Fruit fly (Drosophila melanogaster) whole organism, pupa: ENCODE results near the gene PAN3.
A peak's percentile ranks its signal among the peaks of the same experiment; 100 is the strongest.

Experiments used
- CG10348 ChIP-seq: fragments of 200-800 bp; sonication (Bioruptor generic); IDR thresholded peaks from 2 replicates; pipeline ENCODE4 v1.3.6; 2022; ENCODE audit warnings: missing biosample characterization, missing genetic modification characterization
- CG12605 ChIP-seq: fragments of 200-800 bp; sonication (Bioruptor generic); IDR thresholded peaks from 2 replicates; pipeline ENCODE4 v1.3.6; 2022; ENCODE audit warnings: missing biosample characterization, missing genetic modification characterization
- CG13204 ChIP-seq: fragments of 200-800 bp; sonication (Bioruptor generic); optimal IDR thresholded peaks from 2 replicates; lab custom pipeline; 2018; ENCODE audit warnings: missing biosample characterization, mild to moderate bottlenecking, missing genetic modification characterization, moderate library complexity
- CG14655 ChIP-seq: fragments of 200-800 bp; sonication (Bioruptor generic); optimal IDR thresholded peaks from 3 replicates; lab custom pipeline; 2017; ENCODE audit warnings: mild to moderate bottlenecking, missing biosample characterization, missing genetic modification reagents, missing genetic modification characterization
- CG15710 ChIP-seq: fragments of 200-800 bp; sonication (Bioruptor generic); optimal IDR thresholded peaks from 2 replicates; lab custom pipeline; 2018; ENCODE audit warnings: missing biosample characterization, mild to moderate bottlenecking, missing genetic modification characterization, moderate library complexity
- CG17806 ChIP-seq: fragments of 200-800 bp; sonication (Bioruptor generic); optimal IDR thresholded peaks from 2 replicates; lab custom pipeline; 2018; ENCODE audit warnings: missing biosample characterization, mild to moderate bottlenecking, missing genetic modification characterization, moderate library complexity
- CG32121 ChIP-seq: fragments of 200-800 bp; sonication (Bioruptor generic); IDR thresholded peaks from 2 replicates; pipeline ENCODE4 v1.3.6; 2022; ENCODE audit warnings: missing biosample characterization, missing genetic modification characterization
- CG34367 ChIP-seq: fragments of 200-800 bp; sonication (Bioruptor generic); optimal IDR thresholded peaks from 2 replicates; lab custom pipeline; 2018; ENCODE audit warnings: missing biosample characterization, mild to moderate bottlenecking, missing genetic modification characterization
- CG4496 ChIP-seq: fragments of 200-800 bp; sonication (Bioruptor generic); IDR thresholded peaks from 3 replicates; pipeline ENCODE4 v1.3.6; 2022; ENCODE audit warnings: missing biosample characterization, missing genetic modification characterization
- CG8159 ChIP-seq: fragments of 200-800 bp; sonication (Bioruptor generic); optimal IDR thresholded peaks from 3 replicates; lab custom pipeline; 2018; ENCODE audit warnings: missing biosample characterization, mild to moderate bottlenecking, missing genetic modification characterization, moderate library complexity
- CG8301 ChIP-seq: fragments of 200-800 bp; sonication (Bioruptor generic); optimal IDR thresholded peaks from 2 replicates; lab custom pipeline; 2018; ENCODE audit warnings: missing biosample characterization, mild to moderate bottlenecking, missing genetic modification characterization
- CG9948 ChIP-seq: fragments of 200-800 bp; sonication (Bioruptor generic); optimal IDR thresholded peaks from 2 replicates; lab custom pipeline; 2018; ENCODE audit warnings: missing biosample characterization, mild to moderate bottlenecking, missing genetic modification characterization, moderate library complexity
- D1 ChIP-seq: fragments of 200-800 bp; sonication (Bioruptor generic); optimal IDR thresholded peaks from 2 replicates; lab custom pipeline; 2018; ENCODE audit warnings: missing biosample characterization, mild to moderate bottlenecking, missing genetic modification characterization, moderate library complexity
- EcR ChIP-seq: fragments of 200-800 bp; sonication (Bioruptor generic); optimal IDR thresholded peaks from 3 replicates; lab custom pipeline; 2019; ENCODE audit warnings: missing biosample characterization, missing genetic modification characterization, mild to moderate bottlenecking, moderate library complexity, missing genetic modification reagents
- Ets98B ChIP-seq: fragments of 200-800 bp; sonication (Bioruptor generic); IDR thresholded peaks from 2 replicates; pipeline ENCODE4 v1.3.6; 2022; ENCODE audit warnings: missing biosample characterization, missing genetic modification characterization
- Pif1A ChIP-seq: fragments of 200-800 bp; sonication (Bioruptor generic); optimal IDR thresholded peaks from 3 replicates; lab custom pipeline; 2016; ENCODE audit warnings: missing biosample characterization, missing genetic modification characterization
- Pif1B ChIP-seq: fragments of 200-800 bp; sonication (Bioruptor generic); optimal IDR thresholded peaks from 3 replicates; lab custom pipeline; 2016; ENCODE audit warnings: missing biosample characterization, missing genetic modification characterization
- Snoo ChIP-seq: fragments of 200-800 bp; sonication (Bioruptor generic); optimal IDR thresholded peaks from 3 replicates; lab custom pipeline; 2017; ENCODE audit warnings: missing biosample characterization, mild to moderate bottlenecking, missing genetic modification characterization, inconsistent platforms
- fd96Ca ChIP-seq: fragments of 200-800 bp; sonication (Bioruptor generic); IDR thresholded peaks from 3 replicates; pipeline ENCODE4 v1.3.6; 2022; ENCODE audit warnings: missing biosample characterization, missing genetic modification characterization
- gl ChIP-seq: fragments of 200-800 bp; sonication (Bioruptor generic); optimal IDR thresholded peaks from 2 replicates; lab custom pipeline; 2018; ENCODE audit warnings: missing biosample characterization, mild to moderate bottlenecking, missing genetic modification characterization
- rn ChIP-seq: fragments of 200-800 bp; sonication (Bioruptor generic); IDR thresholded peaks from 2 replicates; pipeline ENCODE4 v1.3.6; 2022; ENCODE audit warnings: missing biosample characterization, missing genetic modification characterization

The PAN3 gene

dm6 chr3L:3070274-3071204, at the start of gene PAN3, which contains the start of gene CG32486:
TSS of gene PAN3 (plus strand) at chr3L:3071133.
TSS of gene CG32486 (minus strand) at chr3L:3070839.
- TF ChIP-seq fd96Ca (GFP tag; lab: Robert Waterston, UW) (peak; percentile 52; the same call in 1 of the 3 replicates), Pif1A (GFP tag; lab: Kevin White, UChicago) (no peak), rn (GFP tag; lab: Robert Waterston, UW) (no peak), CG14655 (GFP tag; lab: Kevin White, UChicago) (no peak), CG4496 (GFP tag; lab: Robert Waterston, UW) (0 out of 3 replicates have a peak, but pooled peaks have one; percentile 48), gl (tag; lab: Kevin White, UChicago) (peak; percentile 10), Snoo (tag; lab: Kevin White, UChicago) (no peak), CG8159 (tag; lab: Kevin White, UChicago) (peak; percentile 26), CG10348 (no peak), CG34367 (tag; lab: Kevin White, UChicago) (peak; percentile 16), CG12605 (GFP tag; lab: Robert Waterston, UW) (peak; percentile 28), Ets98B (GFP tag; lab: Robert Waterston, UW) (peak; percentile 36; the same call in 1 of the 2 replicates), CG9948 (tag; lab: Kevin White, UChicago) (no peak), CG8301 (peak; percentile 8), CG15710 (tag; lab: Kevin White, UChicago) (peak; percentile 7), CG17806 (tag; lab: Kevin White, UChicago) (no peak), D1 (tag; lab: Kevin White, UChicago) (no peak), Pif1B (GFP tag; lab: Kevin White, UChicago) (no peak), CG13204 (GFP tag; lab: Kevin White, UChicago) (peak; percentile 42), EcR (GFP tag; lab: Kevin White, UChicago) (peak; percentile 49)
- TF ChIP-seq, all 21 proteins: peak for 11

- TF ChIP-seq D1 (tag; lab: Kevin White, UChicago) (no peak), CG15710 (tag; lab: Kevin White, UChicago) (no peak), CG10348 (no peak), Pif1A (GFP tag; lab: Kevin White, UChicago) (no peak), CG12605 (GFP tag; lab: Robert Waterston, UW) (no peak), EcR (GFP tag; lab: Kevin White, UChicago) (no peak), CG4496 (GFP tag; lab: Robert Waterston, UW) (no peak), CG8159 (tag; lab: Kevin White, UChicago) (no peak), CG34367 (tag; lab: Kevin White, UChicago) (no peak), CG17806 (tag; lab: Kevin White, UChicago) (no peak), CG14655 (GFP tag; lab: Kevin White, UChicago) (no peak), fd96Ca (GFP tag; lab: Robert Waterston, UW) (no peak), CG8301 (no peak), CG32121 (GFP tag; lab: Robert Waterston, UW) (no peak), Snoo (tag; lab: Kevin White, UChicago) (no peak), Pif1B (GFP tag; lab: Kevin White, UChicago) (no peak), CG9948 (tag; lab: Kevin White, UChicago) (no peak), rn (GFP tag; lab: Robert Waterston, UW) (no peak), CG13204 (GFP tag; lab: Kevin White, UChicago) (no peak), gl (tag; lab: Kevin White, UChicago) (no peak)
Measured at dm6 chr3L:3026421-3026820, 44.5 kb upstream of the PAN3 start, which contains the start of gene aly. TSS of gene aly (minus strand) at chr3L:3026521.

- TF ChIP-seq CG4496 (GFP tag; lab: Robert Waterston, UW) (no peak), CG34367 (tag; lab: Kevin White, UChicago) (no peak), EcR (GFP tag; lab: Kevin White, UChicago) (no peak), CG8301 (peak; percentile 2)
Measured at dm6 chr3L:3034779-3035643, 35.9 kb upstream of the PAN3 start, which contains the start of gene CG2162. TSS of gene CG2162 (plus strand) at chr3L:3035196.

dm6 chr3L:3035769-3036583, 35.0 kb upstream of the PAN3 start:
- TF ChIP-seq CG34367 (tag; lab: Kevin White, UChicago) (peak; percentile 69), Ets98B (GFP tag; lab: Robert Waterston, UW) (peak; percentile 72), rn (GFP tag; lab: Robert Waterston, UW) (no peak), gl (tag; lab: Kevin White, UChicago) (peak; percentile 59), CG32121 (GFP tag; lab: Robert Waterston, UW) (peak; percentile 64; the same call in 1 of the 2 replicates), CG8159 (tag; lab: Kevin White, UChicago) (peak; percentile 74), CG9948 (tag; lab: Kevin White, UChicago) (peak; percentile 71), Pif1A (GFP tag; lab: Kevin White, UChicago) (peak; percentile 83), fd96Ca (GFP tag; lab: Robert Waterston, UW) (peak; percentile 73; the same call in 2 of the 3 replicates), CG13204 (GFP tag; lab: Kevin White, UChicago) (no peak), Pif1B (GFP tag; lab: Kevin White, UChicago) (peak; percentile 77), CG15710 (tag; lab: Kevin White, UChicago) (peak; percentile 76), CG14655 (GFP tag; lab: Kevin White, UChicago) (peak; percentile 91), CG4496 (GFP tag; lab: Robert Waterston, UW) (peak; percentile 59; the same call in 2 of the 3 replicates), Snoo (tag; lab: Kevin White, UChicago) (peak; percentile 77), D1 (tag; lab: Kevin White, UChicago) (no peak), CG12605 (GFP tag; lab: Robert Waterston, UW) (peak; percentile 50), CG10348 (no peak), EcR (GFP tag; lab: Kevin White, UChicago) (no peak), CG17806 (tag; lab: Kevin White, UChicago) (peak; percentile 72), CG8301 (peak; percentile 89)
